Fruit fly (Drosophila melanogaster) whole organism, wandering third instar larva: ENCODE results near the gene CG12106.

Experiments used
- CG32264 ChIP-seq: fragments of 200-800 bp; sonication (Bioruptor generic); optimal IDR thresholded peaks from 2 replicates; lab custom pipeline; 2016; ENCODE audit warnings: missing biosample characterization, missing genetic modification characterization
- CG9705 ChIP-seq: fragments of 200-800 bp; sonication (Bioruptor generic); optimal IDR thresholded peaks from 2 replicates; lab custom pipeline; 2018; ENCODE audit warnings: missing biosample characterization, mild to moderate bottlenecking, missing genetic modification characterization
- Dif ChIP-seq: fragments of 200-275, 200-300 bp; sonication (Bioruptor generic); optimal IDR thresholded peaks from 2 replicates; lab custom pipeline; 2018; ENCODE audit warnings: missing biosample characterization, missing genetic modification characterization; ENCODE audit not compliant: partially characterized antibody
- GATAd ChIP-seq: sonication (Bioruptor generic); optimal IDR thresholded peaks from 2 replicates; lab custom pipeline; 2016; ENCODE audit warnings: missing biosample characterization, missing genetic modification characterization
- HLH106 ChIP-seq: fragments of 200-800 bp; optimal IDR thresholded peaks from 3 replicates; lab custom pipeline; 2019; ENCODE audit warnings: missing biosample characterization, mild to moderate bottlenecking, missing genetic modification characterization, moderate library complexity
- Hnf4 ChIP-seq: fragments of 200-800 bp; sonication (Bioruptor generic); optimal IDR thresholded peaks from 2 replicates; lab custom pipeline; 2016; ENCODE audit warnings: missing biosample characterization, mild to moderate bottlenecking, missing genetic modification characterization
- Hr78 ChIP-seq: fragments of >200 bp; optimal IDR thresholded peaks from 2 replicates; lab custom pipeline; 2017; ENCODE audit warnings: missing biosample characterization, missing genetic modification characterization
- Hr83 ChIP-seq: fragments of 200-300 bp; sonication (Bioruptor generic); optimal IDR thresholded peaks from 2 replicates; lab custom pipeline; 2016; ENCODE audit warnings: missing biosample characterization, mild to moderate bottlenecking, missing genetic modification characterization, moderate library complexity; ENCODE audit not compliant: poor library complexity, severe bottlenecking
- Jra ChIP-seq: sonication (Bioruptor generic); optimal IDR thresholded peaks from 2 replicates; lab custom pipeline; 2016; ENCODE audit warnings: missing biosample characterization, missing genetic modification characterization
- N ChIP-seq: fragments of >200 bp; optimal IDR thresholded peaks from 2 replicates; lab custom pipeline; 2018; ENCODE audit warnings: missing biosample characterization, missing external identifiers, missing genetic modification characterization
- OdsH ChIP-seq: fragments of 200-800 bp; sonication (Bioruptor generic); optimal IDR thresholded peaks from 2 replicates; lab custom pipeline; 2016; ENCODE audit warnings: missing biosample characterization, mild to moderate bottlenecking, missing genetic modification characterization
- Rel ChIP-seq, 2 experiments: fragments of 200-800 bp; sonication (Bioruptor generic) in 1 of 2; optimal IDR thresholded peaks; 2 replicates in 1 of 2; 3 replicates in 1 of 2; lab custom pipeline; 2016 to 2019; ENCODE audit warnings: mild to moderate bottlenecking in 2 of 2, missing biosample characterization in 2 of 2, missing genetic modification characterization in 2 of 2, moderate library complexity in 1 of 2
- Sp1 ChIP-seq: fragments of 200-800 bp; sonication (Bioruptor generic); optimal IDR thresholded peaks from 3 replicates; lab custom pipeline; 2019; ENCODE audit warnings: missing biosample characterization, mild to moderate bottlenecking, missing genetic modification characterization, moderate library complexity
- Vsx2 ChIP-seq: fragments of 200-300, 225-300 bp; sonication (Bioruptor generic); optimal IDR thresholded peaks from 2 replicates; lab custom pipeline; 2018; ENCODE audit warnings: missing biosample characterization, missing genetic modification characterization; ENCODE audit not compliant: partially characterized antibody
- brk ChIP-seq: fragments of 200-800 bp; sonication (Bioruptor generic); optimal IDR thresholded peaks from 2 replicates; lab custom pipeline; 2016; ENCODE audit warnings: missing biosample characterization, mild to moderate bottlenecking, missing genetic modification characterization
- dl ChIP-seq, 2 experiments: fragments of 175-275, 200-275 bp in 1 of 2; fragments of 200-275 bp in 1 of 2; sonication (Bioruptor generic); optimal IDR thresholded peaks; lab custom pipeline; 2018; ENCODE audit warnings: mild to moderate bottlenecking in 2 of 2, missing biosample characterization in 2 of 2, missing genetic modification characterization in 2 of 2, moderate library complexity in 2 of 2; ENCODE audit not compliant: partially characterized antibody in 2 of 2, insufficient read depth in 1 of 2
- dmrt93B ChIP-seq: fragments of 200-800 bp; sonication (Bioruptor generic); optimal IDR thresholded peaks from 2 replicates; lab custom pipeline; 2018; ENCODE audit warnings: missing biosample characterization, mild to moderate bottlenecking, missing genetic modification characterization
- dsf ChIP-seq: sonication (Bioruptor generic); optimal IDR thresholded peaks from 2 replicates; lab custom pipeline; 2016; ENCODE audit warnings: missing biosample characterization, missing genetic modification characterization, borderline replicate concordance
- ey ChIP-seq: fragments of 200-800 bp; sonication (Bioruptor generic); optimal IDR thresholded peaks from 2 replicates; lab custom pipeline; 2016; ENCODE audit warnings: missing biosample characterization, missing genetic modification characterization
- fru ChIP-seq: fragments of 200-800 bp; sonication (Bioruptor generic); optimal IDR thresholded peaks from 3 replicates; lab custom pipeline; 2016; ENCODE audit warnings: missing biosample characterization, mild to moderate bottlenecking, missing genetic modification characterization
- jim ChIP-seq: fragments of 175-275, 200-325 bp; sonication (Bioruptor generic); optimal IDR thresholded peaks from 2 replicates; lab custom pipeline; 2016; ENCODE audit warnings: missing biosample characterization, mild to moderate bottlenecking, missing genetic modification characterization
- lola ChIP-seq: fragments of >200 bp; optimal IDR thresholded peaks from 2 replicates; lab custom pipeline; 2017; ENCODE audit warnings: missing biosample characterization, missing genetic modification characterization
- psq ChIP-seq: fragments of 200-800 bp; sonication (Bioruptor generic); optimal IDR thresholded peaks from 3 replicates; lab custom pipeline; 2017; ENCODE audit warnings: missing biosample characterization, mild to moderate bottlenecking, missing genetic modification characterization, moderate library complexity
- rgr ChIP-seq: fragments of 200-800 bp; sonication (Bioruptor generic); optimal IDR thresholded peaks from 3 replicates; lab custom pipeline; 2016; ENCODE audit warnings: missing biosample characterization, mild to moderate bottlenecking, missing genetic modification characterization
- sage ChIP-seq: fragments of 200-800 bp; sonication (Bioruptor generic); optimal IDR thresholded peaks from 2 replicates; lab custom pipeline; 2016; ENCODE audit warnings: missing biosample characterization, mild to moderate bottlenecking, missing genetic modification characterization
- sv ChIP-seq: fragments of 200-800 bp; sonication (Bioruptor generic); optimal IDR thresholded peaks from 3 replicates; lab custom pipeline; 2016; ENCODE audit warnings: missing biosample characterization, missing genetic modification characterization
- tai ChIP-seq: sonication (Bioruptor generic); optimal IDR thresholded peaks from 2 replicates; lab custom pipeline; 2016; ENCODE audit warnings: missing biosample characterization, missing genetic modification characterization
- usp ChIP-seq: fragments of >200 bp; optimal IDR thresholded peaks from 2 replicates; lab custom pipeline; 2017; ENCODE audit warnings: missing biosample characterization, missing genetic modification characterization
- woc ChIP-seq: sonication (Bioruptor generic); optimal IDR thresholded peaks from 2 replicates; lab custom pipeline; 2016; ENCODE audit warnings: missing biosample characterization, mild to moderate bottlenecking, missing genetic modification characterization

CG12106 gene

dm6 chrX:9243417-9243884, 49.8 kb downstream of the CG12106 start, which contains the start of the genes mxc and Larp7:
mxc (minus strand) TSS chrX:9243467.
Larp7 (plus strand) TSS chrX:9243817.
- TF ChIP-seq Hnf4 (GFP tag; lab: Kevin White, UChicago) (no peak), Dif (GFP tag; lab: Kevin White, UChicago) (no peak), fru (GFP tag; lab: Kevin White, UChicago) (no peak), Vsx2 (GFP tag; lab: Kevin White, UChicago) (no peak), sage (GFP tag; lab: Kevin White, UChicago) (no peak), Sp1 (GFP tag; lab: Kevin White, UChicago) (no peak), HLH106 (tag; lab: Kevin White, UChicago) (peak; percentile 76), GATAd (peak; percentile 10), Hr83 (GFP tag; lab: Kevin White, UChicago) (no peak), ey (GFP tag; lab: Kevin White, UChicago) (peak; percentile 78), dsf (GFP tag; lab: Kevin White, UChicago) (no peak), woc (no peak), Hr78 (no peak), sv (GFP tag; lab: Kevin White, UChicago) (no peak), dl (GFP tag; optimal IDR thresholded peaks at IDR 0.05; lab: Kevin White, UChicago; ENCODE audit: insufficient read depth in 1 of 2, partially characterized antibody in 2 of 2) (no peak), usp (GFP tag; lab: Kevin White, UChicago) (no peak), Jra (GFP tag; lab: Kevin White, UChicago) (no peak), tai (no peak), Rel (GFP tag; optimal IDR thresholded peaks at IDR 0.05; lab: Kevin White, UChicago) (no peak), Rel (tag; optimal IDR thresholded peaks at IDR 0.05; lab: Kevin White, UChicago) (peak; percentile 62), CG32264 (GFP tag; lab: Kevin White, UChicago) (no peak), rgr (GFP tag; lab: Kevin White, UChicago) (peak; percentile 74), dmrt93B (peak; percentile 58), lola (GFP tag; lab: Kevin White, UChicago) (no peak), psq (peak; percentile 42), CG9705 (peak; percentile 55), N (GFP tag; lab: Kevin White, UChicago) (no peak), jim (GFP tag; lab: Kevin White, UChicago) (no peak), OdsH (GFP tag; lab: Kevin White, UChicago) (peak; percentile 55), brk (GFP tag; lab: Kevin White, UChicago) (no peak)
